Fruit fly (Drosophila melanogaster): ENCODE measurements around the gene Cbl.
A peak's percentile ranks its signal among the peaks of the same experiment; 100 is the strongest.

Gene Cbl

dm6 chr3L:8449800-8450690, 25.3 kb downstream of the Cbl start, which contains the start of gene Gug:
TSS of gene Gug (plus strand) at chr3L:8449922.
- TF ChIP-seq CG8478 (optimal IDR thresholded peaks at IDR 0.05) (no peak), CTCF (optimal IDR thresholded peaks at IDR 0.05) (peak; percentile 27 to 28)

dm6 chr3L:8450747-8451146, 26.0 kb downstream of the Cbl start:
- TF ChIP-seq CTCF (optimal IDR thresholded peaks at IDR 0.05) (no peak), CG8478 (optimal IDR thresholded peaks at IDR 0.05) (no peak)

- TF ChIP-seq CTCF (optimal IDR thresholded peaks at IDR 0.05) = no peak
- no peak for TF ChIP-seq CG8478 (optimal IDR thresholded peaks at IDR 0.05)
Observed at dm6 chr3L:8451966-8452620, 27.3 kb downstream of the Cbl start.

- TF ChIP-seq CG8478 (optimal IDR thresholded peaks at IDR 0.05) = no peak
- no peak for TF ChIP-seq CTCF (optimal IDR thresholded peaks at IDR 0.05)
Observed at dm6 chr3L:8452986-8453385, 28.2 kb downstream of the Cbl start.

dm6 chr3L:8453443-8454360, 28.9 kb downstream of the Cbl start:
- TF ChIP-seq CG8478 (optimal IDR thresholded peaks at IDR 0.05) = no peak
- no peak for TF ChIP-seq CTCF (optimal IDR thresholded peaks at IDR 0.05)

- TF ChIP-seq CG8478 (optimal IDR thresholded peaks at IDR 0.05) (no peak), CTCF (optimal IDR thresholded peaks at IDR 0.05) (peak; percentile 36 to 38)
Observed at dm6 chr3L:8455015-8455908, 30.5 kb downstream of the Cbl start.

dm6 chr3L:8456472-8457049, 31.8 kb downstream of the Cbl start:
- no peak for TF ChIP-seq CTCF (optimal IDR thresholded peaks at IDR 0.05)

- TF ChIP-seq CTCF (optimal IDR thresholded peaks at IDR 0.05) (no peak), CG8478 (optimal IDR thresholded peaks at IDR 0.05) (no peak)
Observed at dm6 chr3L:8457866-8458766, 33.4 kb downstream of the Cbl start.

- TF ChIP-seq CTCF (optimal IDR thresholded peaks at IDR 0.05) (no peak), CG8478 (optimal IDR thresholded peaks at IDR 0.05) (no peak)
Observed at dm6 chr3L:8458767-8459614, 34.2 kb downstream of the Cbl start.

- TF ChIP-seq CTCF (optimal IDR thresholded peaks at IDR 0.05) = no peak
- no peak for TF ChIP-seq CG8478 (optimal IDR thresholded peaks at IDR 0.05)
Observed at dm6 chr3L:8459615-8460004, 34.9 kb downstream of the Cbl start.

dm6 chr3L:8460050-8460878, 35.5 kb downstream of the Cbl start:
- TF ChIP-seq CG8478 (optimal IDR thresholded peaks at IDR 0.05) (no peak), CTCF (optimal IDR thresholded peaks at IDR 0.05) (no peak)

Data from S2 (cell line).